Fruit fly (Drosophila melanogaster): ENCODE results near the gene CG8010.
A peak's percentile ranks its signal among the peaks of the same experiment; 100 is the strongest.

The CG8010 gene

DNA sequence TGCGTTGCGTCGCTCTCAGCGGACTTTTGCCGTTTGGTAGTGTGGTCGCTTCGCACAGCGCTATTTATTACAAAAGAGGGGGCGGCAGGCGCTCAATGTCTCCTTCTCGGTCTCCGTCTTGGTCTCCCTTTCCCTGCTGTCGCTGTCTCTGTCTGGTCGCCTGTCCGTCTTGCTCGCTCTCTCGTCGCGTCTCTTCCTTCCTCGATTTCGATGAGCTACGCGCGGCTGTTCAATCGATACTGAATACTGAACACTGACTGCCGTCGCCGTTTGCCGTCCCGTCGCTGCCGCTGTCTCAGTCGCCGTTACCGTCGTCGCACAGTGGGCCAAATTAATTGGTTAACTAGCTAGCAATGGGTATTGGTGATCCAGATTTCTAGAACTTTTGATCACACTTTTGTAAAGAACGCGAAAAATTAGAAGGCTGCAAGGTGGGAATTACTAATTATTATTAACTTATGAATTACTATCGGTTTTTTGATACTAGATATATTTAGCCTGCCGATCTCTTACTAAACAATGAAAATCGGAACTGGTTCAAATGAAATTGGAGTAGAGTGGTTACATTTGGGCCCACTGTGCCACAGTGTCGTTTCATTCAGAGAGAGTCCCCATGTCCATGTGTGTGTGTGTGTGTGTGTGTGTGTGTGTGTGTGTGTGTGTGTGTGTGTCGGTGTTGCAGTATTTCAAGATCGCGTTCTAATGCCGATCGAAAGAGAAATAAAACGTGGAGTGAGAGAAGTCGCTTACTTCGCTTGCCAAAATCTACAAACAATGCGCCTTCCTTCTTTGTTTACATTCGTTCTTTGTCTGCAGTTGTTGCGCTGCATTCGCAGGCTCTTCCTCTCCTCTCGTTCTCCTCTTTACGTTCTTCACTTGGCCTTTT is 29.4 kb upstream of the CG8010 start, which contains the start of gene CG8034 (continued):
- peak; percentile 67 for TF ChIP-seq CG10565 (GFP tag; optimal IDR thresholded peaks at IDR 0.05)
- TF ChIP-seq sna (GFP tag; IDR thresholded peaks at IDR 0.05; ENCODE audit: partially characterized antibody) = 0 out of 2 replicates have a peak, but pooled peaks have one; percentile 33
- peak; percentile 91 for TF ChIP-seq ttk (GFP tag; IDR thresholded peaks at IDR 0.05)
- TF ChIP-seq Optix (GFP tag; IDR thresholded peaks at IDR 0.05) = peak; percentile 94
- peak; percentile 98 for TF ChIP-seq Abd-B (GFP tag; optimal IDR thresholded peaks at IDR 0.05)
- peak; percentile 46 for TF ChIP-seq hkb (optimal IDR thresholded peaks at IDR 0.05)
- TF ChIP-seq hkb (GFP tag; IDR thresholded peaks at IDR 0.05) = peak; percentile 95
- peak; percentile 90 for TF ChIP-seq ci (GFP tag; IDR thresholded peaks at IDR 0.05)
- peak; percentile 62; the same call in 1 of the 2 replicates for TF ChIP-seq CG4360 (GFP tag; IDR thresholded peaks at IDR 0.05)
- peak; percentile 87 for TF ChIP-seq ase (GFP tag; IDR thresholded peaks at IDR 0.05)
- TF ChIP-seq schlank (tag; optimal IDR thresholded peaks at IDR 0.05) = peak; percentile 95
- TF ChIP-seq pros (GFP tag; optimal IDR thresholded peaks at IDR 0.05) = peak; percentile 79
- TF ChIP-seq chm (GFP tag; IDR thresholded peaks at IDR 0.05) = peak; percentile 79
- peak; percentile 88 for TF ChIP-seq Doc2 (GFP tag; IDR thresholded peaks at IDR 0.05)
- peak in 1 of 2 experiments; percentile 68 for TF ChIP-seq crp (GFP tag; optimal IDR thresholded peaks at IDR 0.05)
- peak; percentile 85 for TF ChIP-seq Gsc (GFP tag; IDR thresholded peaks at IDR 0.05)
- peak; percentile 87 for TF ChIP-seq wdn (GFP tag; IDR thresholded peaks at IDR 0.05)
- peak; percentile 89 for TF ChIP-seq CG14667 (GFP tag; IDR thresholded peaks at IDR 0.05)
- TF ChIP-seq Taf1 (GFP tag; IDR thresholded peaks at IDR 0.05) = peak; percentile 89
- TF ChIP-seq salm (tag; optimal IDR thresholded peaks at IDR 0.05) = peak; percentile 92
- TF ChIP-seq CG34422 (GFP tag; IDR thresholded peaks at IDR 0.05) = peak; percentile 93
- TF ChIP-seq tin (GFP tag; optimal IDR thresholded peaks at IDR 0.05) = peak; percentile 95
- peak; percentile 94 for TF ChIP-seq CG4854 (GFP tag; optimal IDR thresholded peaks at IDR 0.05)
- peak; percentile 98 for TF ChIP-seq CG8924 (tag; optimal IDR thresholded peaks at IDR 0.05)
- peak; percentile 90 for TF ChIP-seq CG4730 (GFP tag; IDR thresholded peaks at IDR 0.05)
- peak; percentile 98 for TF ChIP-seq CG18619 (GFP tag; optimal IDR thresholded peaks at IDR 0.05)
- peak; percentile 93 for TF ChIP-seq jing (GFP tag; optimal IDR thresholded peaks at IDR 0.05)
- peak; percentile 95 for TF ChIP-seq sob (GFP tag; IDR thresholded peaks at IDR 0.05)
- TF ChIP-seq Dll (GFP tag; IDR thresholded peaks at IDR 0.05; ENCODE audit: partially characterized antibody) = 0 out of 4 replicates have a peak, but pooled peaks have one; percentile 22
- TF ChIP-seq seq (GFP tag; IDR thresholded peaks at IDR 0.05) = peak; percentile 95
- peak; percentile 82 for TF ChIP-seq btn (GFP tag; optimal IDR thresholded peaks at IDR 0.05)
- TF ChIP-seq Dbx (GFP tag; IDR thresholded peaks at IDR 0.05) = peak; percentile 95
- peak; percentile 90 for TF ChIP-seq Spps (tag; optimal IDR thresholded peaks at IDR 0.05)
- peak; percentile 79 for TF ChIP-seq ftz-f1 (GFP tag; optimal IDR thresholded peaks at IDR 0.05)
- peak; percentile 89 for TF ChIP-seq CG5180 (GFP tag; optimal IDR thresholded peaks at IDR 0.05)
- peak; percentile 94 for TF ChIP-seq CG14441 (GFP tag; IDR thresholded peaks at IDR 0.05)
- TF ChIP-seq ems (GFP tag; optimal IDR thresholded peaks at IDR 0.05) = peak; percentile 97
- peak; percentile 95 for TF ChIP-seq zen (tag; optimal IDR thresholded peaks at IDR 0.05)
- TF ChIP-seq pzg (GFP tag; optimal IDR thresholded peaks at IDR 0.05) = peak; percentile 24
- TF ChIP-seq CG17385 (GFP tag; optimal IDR thresholded peaks at IDR 0.05) = peak; percentile 92
- peak; percentile 93 for TF ChIP-seq CG8290 (GFP tag; optimal IDR thresholded peaks at IDR 0.05)
- TF ChIP-seq CG8290 (tag; optimal IDR thresholded peaks at IDR 0.05) = peak; percentile 82
- peak; percentile 97 for TF ChIP-seq CG10979 (tag; optimal IDR thresholded peaks at IDR 0.05)
- peak; percentile 85 for TF ChIP-seq CG17186 (GFP tag; optimal IDR thresholded peaks at IDR 0.05)
- TF ChIP-seq fru (optimal IDR thresholded peaks at IDR 0.05) = no peak
- peak; percentile 91 for TF ChIP-seq trem (tag; optimal IDR thresholded peaks at IDR 0.05)
- peak; percentile 96 for TF ChIP-seq Camta (GFP tag; optimal IDR thresholded peaks at IDR 0.05)
- TF ChIP-seq gce (GFP tag; IDR thresholded peaks at IDR 0.05) = peak; percentile 73; the same call in 1 of the 3 replicates
- peak; percentile 93 for TF ChIP-seq trh (GFP tag; optimal IDR thresholded peaks at IDR 0.05)
- peak; percentile 8 for TF ChIP-seq Dp (GFP tag; optimal IDR thresholded peaks at IDR 0.05)
